Fruit fly (Drosophila melanogaster): ENCODE data around the gene Nup133.
A peak's percentile ranks its signal among the peaks of the same experiment; 100 is the strongest.

Nup133 gene

dm6 chr3R:22727857-22728256 lies 37.5 kb downstream of the Nup133 start (continued):
- no peak for TF ChIP-seq HLH4C (GFP tag; IDR thresholded peaks at IDR 0.05; ENCODE audit: partially characterized antibody)

- TF ChIP-seq cg (GFP tag; optimal IDR thresholded peaks at IDR 0.05) (peak; percentile 53), Trl (optimal IDR thresholded peaks at IDR 0.05) (peak; percentile 58 to 66), Trl (GFP tag; optimal IDR thresholded peaks at IDR 0.05) (no peak), Doc3 (GFP tag; IDR thresholded peaks at IDR 0.05; ENCODE audit: partially characterized antibody) (no peak), Side (GFP tag; optimal IDR thresholded peaks at IDR 0.05) (no peak), tna (GFP tag; IDR thresholded peaks at IDR 0.05; ENCODE audit: partially characterized antibody) (0 out of 2 replicates have a peak, but pooled peaks have one; percentile 17)
These were observed 42.6 kb downstream of the Nup133 start for dm6 chr3R:22732995-22733394.

dm6 chr3R:22733751-22734150 lies 43.3 kb downstream of the Nup133 start, which contains the start of gene Takl2:
Gene Takl2 (minus strand): TSS chr3R:22733851.
- no peak for TF ChIP-seq CG4424 (GFP tag; optimal IDR thresholded peaks at IDR 0.05)
- TF ChIP-seq CG11247 (GFP tag; IDR thresholded peaks at IDR 0.05), result no peak
- TF ChIP-seq MESR4 (GFP tag; optimal IDR thresholded peaks at IDR 0.05), result no peak
- no peak for TF ChIP-seq Fer1 (GFP tag; optimal IDR thresholded peaks at IDR 0.05)
- no peak for TF ChIP-seq CG14441 (GFP tag; IDR thresholded peaks at IDR 0.05)
- no peak for TF ChIP-seq Bgb (GFP tag; IDR thresholded peaks at IDR 0.05; ENCODE audit: partially characterized antibody)

dm6 chr3R:22740930-22741329 lies 50.5 kb downstream of the Nup133 start, which contains the start of the genes Dcr-1 and CG6985:
Gene Dcr-1 (minus strand): TSS chr3R:22741091.
Gene CG6985 (plus strand): TSS chr3R:22741150.
- peak; percentile 53 for TF ChIP-seq MESR4 (GFP tag; optimal IDR thresholded peaks at IDR 0.05)
- 0 out of 3 replicates have a peak, but pooled peaks have one; percentile 24 for TF ChIP-seq Opbp (GFP tag; IDR thresholded peaks at IDR 0.05; ENCODE audit: partially characterized antibody)
- TF ChIP-seq h (optimal IDR thresholded peaks at IDR 0.05), result no peak
- peak; percentile 56 for TF ChIP-seq grn (GFP tag; optimal IDR thresholded peaks at IDR 0.05)
- TF ChIP-seq CG6272 (GFP tag; IDR thresholded peaks at IDR 0.05), result no peak
- no peak for TF ChIP-seq D (optimal IDR thresholded peaks at IDR 0.05)
- TF ChIP-seq D (GFP tag; optimal IDR thresholded peaks at IDR 0.05), result no peak
- peak; percentile 19 for TF ChIP-seq BEAF-32 (GFP tag; optimal IDR thresholded peaks at IDR 0.05)
- no peak for TF ChIP-seq CG31365 (tag; optimal IDR thresholded peaks at IDR 0.05)
- no peak for TF ChIP-seq CG3838 (GFP tag; optimal IDR thresholded peaks at IDR 0.05)
- TF ChIP-seq Scr (GFP tag; IDR thresholded peaks at IDR 0.05; ENCODE audit: partially characterized antibody), result peak; percentile 32
- peak; percentile 50 for TF ChIP-seq CG14710 (tag; optimal IDR thresholded peaks at IDR 0.05)
- TF ChIP-seq mld (GFP tag; IDR thresholded peaks at IDR 0.05; ENCODE audit: partially characterized antibody), result 0 out of 3 replicates have a peak, but pooled peaks have one; percentile 24
- no peak for TF ChIP-seq CG1603 (tag; optimal IDR thresholded peaks at IDR 0.05)
- peak; percentile 45; the same call in 1 of the 2 replicates for TF ChIP-seq sna (GFP tag; IDR thresholded peaks at IDR 0.05; ENCODE audit: partially characterized antibody)
- TF ChIP-seq Atf3 (GFP tag; optimal IDR thresholded peaks at IDR 0.05), result no peak
- TF ChIP-seq CG34224 (GFP tag; IDR thresholded peaks at IDR 0.05; ENCODE audit: partially characterized antibody), result peak; percentile 33; the same call in 2 of the 3 replicates
- TF ChIP-seq CG9797 (GFP tag; optimal IDR thresholded peaks at IDR 0.05), result peak; percentile 43
- peak; percentile 42 for TF ChIP-seq pzg (GFP tag; optimal IDR thresholded peaks at IDR 0.05)
- no peak for TF ChIP-seq Six4 (GFP tag; optimal IDR thresholded peaks at IDR 0.05)
- peak; percentile 64 for TF ChIP-seq Dp (GFP tag; optimal IDR thresholded peaks at IDR 0.05)
- no peak for TF ChIP-seq Trl (optimal IDR thresholded peaks at IDR 0.05)
- no peak for TF ChIP-seq Trl (GFP tag; optimal IDR thresholded peaks at IDR 0.05)
- TF ChIP-seq tup (GFP tag; optimal IDR thresholded peaks at IDR 0.05), result no peak
- peak; percentile 88 for TF ChIP-seq MBD-R2 (GFP tag; IDR thresholded peaks at IDR 0.05)
- TF ChIP-seq Hey (tag; optimal IDR thresholded peaks at IDR 0.05), result no peak
- TF ChIP-seq CTCF (GFP tag; optimal IDR thresholded peaks at IDR 0.05), result no peak
- peak; percentile 26; the same call in 1 of the 3 replicates for TF ChIP-seq CG7963 (GFP tag; IDR thresholded peaks at IDR 0.05; ENCODE audit: partially characterized antibody)
- no peak for TF ChIP-seq fd96Cb (tag; optimal IDR thresholded peaks at IDR 0.05)
- TF ChIP-seq vnd (GFP tag; IDR thresholded peaks at IDR 0.05; ENCODE audit: partially characterized antibody), result peak; percentile 29; the same call in 1 of the 3 replicates
- no peak for TF ChIP-seq klu (GFP tag; IDR thresholded peaks at IDR 0.05)
- no peak for TF ChIP-seq sd (tag; optimal IDR thresholded peaks at IDR 0.05)
- TF ChIP-seq E2f2 (GFP tag; IDR thresholded peaks at IDR 0.05), result peak; percentile 81
- TF ChIP-seq gfzf (GFP tag; optimal IDR thresholded peaks at IDR 0.05), result peak; percentile 69
- TF ChIP-seq hbn (GFP tag; IDR thresholded peaks at IDR 0.05; ENCODE audit: partially characterized antibody), result peak; percentile 28; the same call in 1 of the 2 replicates
